Worm (Caenorhabditis elegans) whole organism, young adult: ENCODE data around the gene Y116F11B.7.

Experiments
- B0261.1 ChIP-seq: sonication (generic microtip); optimal IDR thresholded peaks from 2 replicates; lab custom pipeline; 2016; ENCODE audit warnings: mild to moderate bottlenecking, missing genetic modification characterization, moderate library complexity, missing compliant biosample characterization
- K11D2.4 ChIP-seq: fragments of 200-800 bp; sonication (Bioruptor generic); IDR thresholded peaks from 2 replicates; pipeline ENCODE4 v1.3.6; 2022; ENCODE audit warnings: missing genetic modification reagents, missing genetic modification characterization, missing compliant biosample characterization
- ceh-27 ChIP-seq: fragments of 200-800 bp; sonication (Bioruptor generic); optimal IDR thresholded peaks from 2 replicates; lab custom pipeline; 2018; ENCODE audit warnings: mild to moderate bottlenecking, missing genetic modification characterization, moderate library complexity, missing compliant biosample characterization
- efl-1 ChIP-seq: fragments of 150-350 bp; optimal IDR thresholded peaks from 2 replicates; lab custom pipeline; 2014; ENCODE audit warnings: missing biosample characterization, missing genetic modification reagents, missing genetic modification characterization
- hmg-20 ChIP-seq: fragments of 200-800 bp; sonication (Bioruptor generic); IDR thresholded peaks from 2 replicates; pipeline ENCODE4 v1.3.6; 2022; ENCODE audit warnings: missing genetic modification reagents, missing genetic modification characterization, missing compliant biosample characterization
- ztf-6 ChIP-seq: fragments of 200-800 bp; sonication (Bioruptor generic); IDR thresholded peaks from 2 replicates; pipeline ENCODE4 v1.3.6; 2022; ENCODE audit warnings: missing genetic modification reagents, missing genetic modification characterization, missing compliant biosample characterization

DNA sequence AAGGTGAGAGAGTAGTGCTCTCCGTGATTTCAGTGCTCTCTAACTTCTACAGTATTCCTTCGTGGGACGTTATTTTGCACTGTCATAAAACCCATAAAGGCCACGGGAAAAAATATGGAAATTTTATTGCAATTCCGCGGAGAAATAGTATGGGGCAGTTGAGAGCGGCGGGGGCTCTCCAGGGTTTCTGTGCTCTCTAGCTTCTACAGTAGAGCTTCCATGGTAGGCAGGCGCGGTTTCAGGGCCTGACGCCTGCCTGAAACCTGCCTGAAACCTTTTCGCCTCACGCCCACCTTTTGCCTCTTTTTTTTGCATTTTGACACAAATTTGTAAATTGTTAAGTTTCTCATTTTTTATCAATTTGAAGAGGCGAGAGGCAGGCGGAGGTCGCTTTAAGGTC, 8.8 kb downstream of the Y116F11B.7 start:
- TF ChIP-seq efl-1 (GFP tag; lab: Kevin White, UChicago) (no peak), hmg-20 (GFP tag; lab: Robert Waterston, UW) (no peak), B0261.1 (tag; lab: Kevin White, UChicago) (no peak), ztf-6 (GFP tag; lab: Robert Waterston, UW) (no peak), K11D2.4 (GFP tag; lab: Robert Waterston, UW) (no peak), ceh-27 (no peak)
